Worm (Caenorhabditis elegans) whole organism, L2 larva: ENCODE data around the gene F59B10.6.
A peak's percentile ranks its signal among the peaks of the same experiment; 100 is the strongest.

Experiments used
- C34F6.9 ChIP-seq: fragments of 150-350 bp; optimal IDR thresholded peaks from 2 replicates; lab custom pipeline; 2014; ENCODE audit warnings: missing biosample characterization, missing genetic modification characterization
- F13H6.1 ChIP-seq: sonication (generic microtip); optimal IDR thresholded peaks from 2 replicates; lab custom pipeline; 2016; ENCODE audit warnings: missing genetic modification characterization, missing compliant biosample characterization
- Y55F3AM.14 ChIP-seq: fragments of 200-800 bp; sonication (Bioruptor generic); optimal IDR thresholded peaks from 2 replicates; lab custom pipeline; 2018; ENCODE audit warnings: mild to moderate bottlenecking, missing genetic modification characterization, missing compliant biosample characterization
- ZK546.5 ChIP-seq: sonication (generic microtip); optimal IDR thresholded peaks from 2 replicates; lab custom pipeline; 2017; ENCODE audit warnings: missing biosample characterization, missing genetic modification characterization
- alr-1 ChIP-seq: fragments of 150-350 bp; optimal IDR thresholded peaks from 2 replicates; lab custom pipeline; 2014; ENCODE audit warnings: missing biosample characterization, missing genetic modification characterization
- blmp-1 ChIP-seq: sonication (generic microtip); optimal IDR thresholded peaks from 2 replicates; lab custom pipeline; 2017; ENCODE audit warnings: missing genetic modification characterization, mild to moderate bottlenecking, missing compliant biosample characterization, antibody characterized with exemption, moderate library complexity; ENCODE audit not compliant: insufficient read depth
- ceh-16 ChIP-seq: fragments of 150-350 bp; optimal IDR thresholded peaks from 2 replicates; lab custom pipeline; 2014; ENCODE audit warnings: missing biosample characterization, missing genetic modification characterization
- crh-2 ChIP-seq: sonication (generic microtip); optimal IDR thresholded peaks from 2 replicates; lab custom pipeline; 2017; ENCODE audit warnings: missing biosample characterization, missing genetic modification characterization
- dmd-4 ChIP-seq: sonication (generic microtip); optimal IDR thresholded peaks from 2 replicates; lab custom pipeline; 2017; ENCODE audit warnings: missing biosample characterization, missing genetic modification characterization
- fos-1 ChIP-seq: fragments of 150-350 bp; optimal IDR thresholded peaks from 2 replicates; lab custom pipeline; 2014; ENCODE audit warnings: missing biosample characterization, missing genetic modification characterization
- lin-39 ChIP-seq: fragments of 150-350 bp; optimal IDR thresholded peaks from 2 replicates; lab custom pipeline; 2014; ENCODE audit warnings: missing biosample characterization, missing genetic modification reagents, missing genetic modification characterization
- lsy-2 ChIP-seq, 2 experiments: fragments of 150-350 bp in 1 of 2; sonication (generic microtip) in 1 of 2; optimal IDR thresholded peaks; 2 replicates each; lab custom pipeline; 2014 to 2017; ENCODE audit warnings: missing biosample characterization in 2 of 2, missing genetic modification characterization in 2 of 2
- mab-5 ChIP-seq: fragments of 150-350 bp; optimal IDR thresholded peaks from 2 replicates; lab custom pipeline; 2014; ENCODE audit warnings: missing biosample characterization, missing genetic modification characterization
- mbf-1 ChIP-seq: sonication (generic microtip); optimal IDR thresholded peaks from 2 replicates; lab custom pipeline; 2017; ENCODE audit warnings: missing biosample characterization, missing genetic modification characterization
- mdl-1 ChIP-seq, 2 experiments: fragments of 150-350 bp in 1 of 2; sonication (generic microtip) in 1 of 2; optimal IDR thresholded peaks; 2 replicates each; lab custom pipeline; 2017; ENCODE audit warnings: missing biosample characterization in 2 of 2, missing genetic modification characterization in 2 of 2
- nhr-10 ChIP-seq: sonication (generic microtip); optimal IDR thresholded peaks from 2 replicates; lab custom pipeline; 2017; ENCODE audit warnings: missing biosample characterization, missing genetic modification characterization
- nhr-12 ChIP-seq: fragments of 150-350 bp; optimal IDR thresholded peaks from 2 replicates; lab custom pipeline; 2014; ENCODE audit warnings: missing biosample characterization, missing genetic modification characterization
- nhr-129 ChIP-seq: fragments of 150-350 bp; optimal IDR thresholded peaks from 2 replicates; lab custom pipeline; 2014; ENCODE audit warnings: missing biosample characterization, missing genetic modification characterization
- nhr-21 ChIP-seq: fragments of 150-350 bp; optimal IDR thresholded peaks from 2 replicates; lab custom pipeline; 2014; ENCODE audit warnings: missing biosample characterization, missing genetic modification characterization
- nhr-23 ChIP-seq: fragments of 150-350 bp; optimal IDR thresholded peaks from 2 replicates; lab custom pipeline; 2014; ENCODE audit warnings: missing biosample characterization, missing genetic modification reagents, missing genetic modification characterization
- nhr-237 ChIP-seq: fragments of 150-350 bp; optimal IDR thresholded peaks from 2 replicates; lab custom pipeline; 2014; ENCODE audit warnings: missing biosample characterization, missing genetic modification characterization
- nhr-6 ChIP-seq: fragments of 150-350 bp; optimal IDR thresholded peaks from 2 replicates; lab custom pipeline; 2014; ENCODE audit warnings: missing biosample characterization, missing genetic modification characterization
- sma-9 ChIP-seq, 2 experiments: fragments of 150-350 bp in 1 of 2; sonication (generic microtip) in 1 of 2; optimal IDR thresholded peaks; 2 replicates each; lab custom pipeline; 2014 to 2016; ENCODE audit warnings: missing genetic modification characterization in 2 of 2, mild to moderate bottlenecking in 1 of 2, missing biosample characterization in 1 of 2, missing compliant biosample characterization in 1 of 2, missing genetic modification reagents in 1 of 2, moderate library complexity in 1 of 2
- unc-55 ChIP-seq: fragments of 150-350 bp; sonication (generic microtip); optimal IDR thresholded peaks from 3 replicates; lab custom pipeline; 2014; ENCODE audit warnings: missing biosample characterization, missing genetic modification reagents, missing genetic modification characterization
- zag-1 ChIP-seq: fragments of 150-350 bp; optimal IDR thresholded peaks from 2 replicates; lab custom pipeline; 2014; ENCODE audit warnings: missing biosample characterization, missing genetic modification characterization
- ztf-1 ChIP-seq: fragments of 200-800 bp; sonication (Bioruptor generic); conservative IDR thresholded peaks from 2 replicates; pipeline ENCODE4 v1.3.6; 2022; ENCODE audit warnings: missing genetic modification characterization, missing compliant biosample characterization

The F59B10.6 gene

DNA sequence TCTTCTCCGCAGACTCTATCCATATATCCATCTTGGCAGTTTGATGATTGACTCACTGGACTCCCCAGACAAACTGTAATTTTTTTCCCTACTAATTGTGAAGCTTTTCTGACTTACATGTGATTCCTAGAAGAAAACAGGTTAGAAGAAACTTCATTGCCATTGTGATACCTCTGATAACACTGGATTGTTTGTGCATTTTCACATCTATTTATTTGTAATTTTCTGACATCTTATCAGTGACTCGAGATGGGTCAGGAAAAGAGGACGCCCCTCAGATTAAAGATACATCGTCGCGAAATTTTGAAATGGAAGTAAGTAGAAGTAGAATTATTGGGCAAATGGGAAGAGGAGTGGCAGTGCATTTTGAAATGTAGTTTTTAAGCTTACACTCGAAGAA is 33.9 kb downstream of the F59B10.6 start, which contains the start of gene clec-61:
Gene clec-61, minus strand, starts transcription at position 209 of the 400 bp plus-strand sequence.
- no peak for TF ChIP-seq dmd-4 (tag; lab: Kevin White, UChicago)
- TF ChIP-seq ZK546.5 (tag; lab: Kevin White, UChicago): no peak
- TF ChIP-seq crh-2 (tag; lab: Kevin White, UChicago): no peak
- no peak for TF ChIP-seq ceh-16
- TF ChIP-seq nhr-6 (tag; lab: Kevin White, UChicago): no peak
- TF ChIP-seq fos-1 (tag; lab: Kevin White, UChicago): no peak
- TF ChIP-seq nhr-129: no peak
- TF ChIP-seq lin-39 (tag; lab: Kevin White, UChicago): no peak
- no peak for TF ChIP-seq mab-5
- no peak for TF ChIP-seq Y55F3AM.14 (GFP tag; lab: Kevin White, UChicago)

- TF ChIP-seq C34F6.9: no peak
- no peak for TF ChIP-seq alr-1 (tag; lab: Kevin White, UChicago)
- no peak for TF ChIP-seq sma-9 (GFP tag; optimal IDR thresholded peaks at IDR 0.05; lab: Kevin White, UChicago)
- TF ChIP-seq sma-9 (tag; optimal IDR thresholded peaks at IDR 0.05; lab: Kevin White, UChicago): no peak
- TF ChIP-seq nhr-129: no peak
- no peak for TF ChIP-seq nhr-6 (tag; lab: Kevin White, UChicago)
- TF ChIP-seq crh-2 (tag; lab: Kevin White, UChicago): no peak
- no peak for TF ChIP-seq nhr-10 (tag; lab: Kevin White, UChicago)
- TF ChIP-seq nhr-21: no peak
Measured at ce11 chrII:10486738-10487137, 37.5 kb downstream of the F59B10.6 start, which contains the start of gene ZK666.15. Gene ZK666.15, plus strand, starts transcription at chrII:10487038.

ce11 chrII:10485640-10486039 is 38.6 kb downstream of the F59B10.6 start:
- no peak for TF ChIP-seq blmp-1
- TF ChIP-seq fos-1 (tag; lab: Kevin White, UChicago): peak; percentile 55

DNA sequence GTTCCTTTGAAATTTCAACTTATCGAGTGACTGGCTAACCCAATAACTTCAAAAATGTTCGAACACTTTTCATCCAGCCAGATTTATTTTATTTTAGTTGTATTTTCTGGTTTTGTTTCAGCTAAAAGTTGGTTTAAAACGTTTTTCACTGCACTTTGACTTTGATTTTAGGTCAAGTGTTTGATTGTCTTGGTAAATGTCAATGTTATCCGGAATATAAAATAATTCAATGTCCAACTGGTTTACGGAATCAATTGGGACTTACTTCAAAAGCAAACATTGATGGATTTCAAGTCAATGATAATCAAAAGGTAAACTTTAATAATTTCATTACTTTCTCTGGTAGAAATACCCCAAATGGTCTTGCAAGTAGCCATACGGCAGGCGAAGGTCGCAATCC is 40.4 kb downstream of the F59B10.6 start:
- TF ChIP-seq nhr-12 (tag; lab: Kevin White, UChicago) (no peak), Y55F3AM.14 (GFP tag; lab: Kevin White, UChicago) (no peak)
- TF ChIP-seq, all 48 proteins: peak for 0

DNA sequence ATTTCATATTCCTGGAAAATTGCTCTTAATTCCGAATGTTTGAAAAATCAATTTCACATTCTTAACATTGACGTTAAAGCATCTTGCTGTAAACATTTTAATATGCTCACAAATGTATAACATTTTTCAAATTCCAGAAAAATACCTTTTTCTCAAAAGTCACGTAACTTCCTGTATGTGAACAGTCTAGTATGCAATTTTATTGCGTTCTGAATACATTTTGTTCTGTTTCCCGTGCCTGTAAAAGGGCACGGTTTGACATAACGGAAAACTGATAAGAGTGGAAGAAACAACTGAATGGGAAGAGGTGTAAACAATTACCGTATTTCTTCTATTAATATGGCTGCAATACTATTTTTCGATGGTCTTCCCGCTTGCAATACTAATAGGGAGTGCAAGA is 41.4 kb downstream of the F59B10.6 start:
- TF ChIP-seq fos-1 (tag; lab: Kevin White, UChicago) (peak; percentile 24), zag-1 (tag; lab: Kevin White, UChicago) (no peak)

- TF ChIP-seq mdl-1 (tag; optimal IDR thresholded peaks at IDR 0.05; lab: Kevin White, UChicago) (no peak), fos-1 (tag; lab: Kevin White, UChicago) (peak; percentile 28)
Measured at ce11 chrII:10481824-10482556, 42.3 kb downstream of the F59B10.6 start, which contains the start of the genes clec-60 and ZK666.11. Gene clec-60, minus strand, starts transcription at chrII:10481874. Gene ZK666.11, plus strand, starts transcription at chrII:10482522.

DNA sequence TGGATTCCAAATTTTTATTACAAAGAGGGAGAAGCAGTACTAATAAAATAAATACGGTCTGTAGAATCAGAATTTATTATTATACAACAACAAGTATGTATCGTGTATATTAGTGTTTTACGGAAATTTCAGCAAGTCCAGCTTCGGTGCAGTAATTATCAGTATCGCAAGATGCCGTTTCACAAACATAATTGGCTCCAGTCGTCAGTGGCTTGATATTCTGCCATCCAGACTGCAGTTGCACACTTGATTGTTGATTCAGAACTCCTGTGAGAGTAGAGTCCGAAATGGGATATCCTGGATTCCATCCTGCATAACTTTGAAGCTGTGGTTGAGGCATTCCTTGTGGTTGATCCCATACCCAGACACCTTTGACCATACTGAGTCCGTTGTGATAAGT is 44.2 kb downstream of the F59B10.6 start:
- TF ChIP-seq nhr-237 (tag; lab: Kevin White, UChicago): no peak
- TF ChIP-seq F13H6.1 (tag; lab: Kevin White, UChicago): no peak
- no peak for TF ChIP-seq ztf-1 (GFP tag; lab: Robert Waterston, UW)
- TF ChIP-seq fos-1 (tag; lab: Kevin White, UChicago): no peak
- TF ChIP-seq unc-55: no peak
- no peak for TF ChIP-seq alr-1 (tag; lab: Kevin White, UChicago)
- no peak for TF ChIP-seq sma-9 (GFP tag; optimal IDR thresholded peaks at IDR 0.05; lab: Kevin White, UChicago)
- TF ChIP-seq sma-9 (tag; optimal IDR thresholded peaks at IDR 0.05; lab: Kevin White, UChicago): no peak
- no peak for TF ChIP-seq lsy-2 (tag; optimal IDR thresholded peaks at IDR 0.05; lab: Kevin White, UChicago)
- TF ChIP-seq nhr-23: no peak

- TF ChIP-seq lin-39 (tag; lab: Kevin White, UChicago) (no peak), mbf-1 (tag; lab: Kevin White, UChicago) (no peak)
Measured at ce11 chrII:10479348-10479747, 44.9 kb downstream of the F59B10.6 start, which contains the start of gene clec-59. Gene clec-59, minus strand, starts transcription at chrII:10479448.
